Worm (Caenorhabditis elegans) whole organism, midembryonic: ENCODE data around the gene nhr-235.
"Not testable (repeated sequence)": the region's sequence is repeated elsewhere in the genome, so short reads cannot be mapped to it uniquely, and the experiment has no call there.

Experiments
- cog-1 ChIP-seq: sonication (generic microtip); optimal IDR thresholded peaks from 2 replicates; lab custom pipeline; 2016; ENCODE audit warnings: missing genetic modification characterization, missing compliant biosample characterization
- flt-1 ChIP-seq: fragments of 200-800 bp; sonication (Bioruptor generic); IDR thresholded peaks from 2 replicates; pipeline ENCODE4 v1.3.6; 2022; ENCODE audit warnings: missing genetic modification characterization, missing compliant biosample characterization
- klf-2 ChIP-seq: fragments of 200-800 bp; sonication (Bioruptor generic); conservative IDR thresholded peaks from 2 replicates; pipeline ENCODE4 v1.3.6; 2022; ENCODE audit warnings: missing genetic modification reagents, missing genetic modification characterization, missing compliant biosample characterization
- ref-1 ChIP-seq: fragments of 200-800 bp; sonication (Bioruptor generic); conservative IDR thresholded peaks from 2 replicates; pipeline ENCODE4 v1.3.6; 2022; ENCODE audit warnings: missing genetic modification reagents, missing genetic modification characterization, missing compliant biosample characterization
- tab-1 ChIP-seq: fragments of 200-800 bp; sonication (Bioruptor generic); IDR thresholded peaks from 2 replicates; pipeline ENCODE4 v1.3.6; 2022; ENCODE audit warnings: missing genetic modification characterization, missing compliant biosample characterization
- ztf-29 ChIP-seq: fragments of 200-800 bp; sonication (Bioruptor generic); IDR thresholded peaks from 2 replicates; pipeline ENCODE4 v1.3.6; 2022; ENCODE audit warnings: missing genetic modification reagents, missing genetic modification characterization, missing compliant biosample characterization

- not testable (repeated sequence) for TF ChIP-seq ztf-29; ref-1 (GFP tag; lab: Robert Waterston, UW); tab-1; flt-1 (GFP tag; lab: Robert Waterston, UW); klf-2 (GFP tag; lab: Robert Waterston, UW); cog-1 (tag; lab: Kevin White, UChicago)
These were observed 16.0 kb upstream of the nhr-235 start, which contains the start of gene Y38E10A.14 for ce11 chrII:12624433-12624832.
